Worm (Caenorhabditis elegans) whole organism, late embryonic: Measurements from ENCODE around the gene ZK550.2.

Experiments
- F13H6.1 ChIP-seq: sonication (generic microtip); optimal IDR thresholded peaks from 2 replicates; lab custom pipeline; 2016; ENCODE audit warnings: missing genetic modification characterization, missing compliant biosample characterization
- K02D7.2 ChIP-seq: sonication (generic microtip); optimal IDR thresholded peaks from 2 replicates; lab custom pipeline; 2017; ENCODE audit warnings: mild to moderate bottlenecking, missing genetic modification characterization, missing compliant biosample characterization
- Y22D7AL.16 ChIP-seq: sonication (generic microtip); optimal IDR thresholded peaks from 2 replicates; lab custom pipeline; 2016; ENCODE audit warnings: missing genetic modification characterization, missing compliant biosample characterization
- ceh-14 ChIP-seq: sonication (generic microtip); optimal IDR thresholded peaks from 2 replicates; lab custom pipeline; 2016; ENCODE audit warnings: missing genotype, missing genetic modification characterization, missing compliant biosample characterization
- ceh-22 ChIP-seq: sonication (generic microtip); optimal IDR thresholded peaks from 2 replicates; lab custom pipeline; 2017; ENCODE audit warnings: missing biosample characterization, missing genetic modification characterization
- ceh-30 ChIP-seq: fragments of 150-350 bp; optimal IDR thresholded peaks from 2 replicates; lab custom pipeline; 2014; ENCODE audit warnings: missing biosample characterization, missing genetic modification characterization
- ceh-31 ChIP-seq: sonication (generic microtip); optimal IDR thresholded peaks from 2 replicates; lab custom pipeline; 2016; ENCODE audit warnings: missing genetic modification characterization, missing compliant biosample characterization
- ceh-9 ChIP-seq: sonication (generic microtip); optimal IDR thresholded peaks from 2 replicates; lab custom pipeline; 2016; ENCODE audit warnings: mild to moderate bottlenecking, missing genetic modification characterization, inconsistent platforms, missing compliant biosample characterization
- che-1 ChIP-seq: sonication (generic microtip); optimal IDR thresholded peaks from 2 replicates; lab custom pipeline; 2016; ENCODE audit warnings: mild to moderate bottlenecking, missing genetic modification characterization, missing compliant biosample characterization
- elt-2 ChIP-seq: sonication (generic microtip); optimal IDR thresholded peaks from 2 replicates; lab custom pipeline; 2016; ENCODE audit warnings: missing genetic modification reagents, missing genetic modification characterization, missing compliant biosample characterization
- elt-4 ChIP-seq: sonication (generic microtip); optimal IDR thresholded peaks from 2 replicates; lab custom pipeline; 2016; ENCODE audit warnings: missing genetic modification characterization, missing compliant biosample characterization
- ets-4 ChIP-seq: sonication (generic microtip); optimal IDR thresholded peaks from 2 replicates; lab custom pipeline; 2016; ENCODE audit warnings: missing genetic modification characterization, missing compliant biosample characterization
- gmeb-2 ChIP-seq: sonication (generic microtip); optimal IDR thresholded peaks from 2 replicates; lab custom pipeline; 2016; ENCODE audit warnings: missing genetic modification characterization, inconsistent platforms, missing compliant biosample characterization
- hlh-13 ChIP-seq: fragments of 200-800 bp; sonication (Bioruptor generic); optimal IDR thresholded peaks from 2 replicates; lab custom pipeline; 2018; ENCODE audit warnings: mild to moderate bottlenecking, missing genetic modification characterization, missing compliant biosample characterization
- hlh-6 ChIP-seq: sonication (generic microtip); optimal IDR thresholded peaks from 2 replicates; lab custom pipeline; 2016; ENCODE audit warnings: missing genotype, missing genetic modification characterization, missing compliant biosample characterization
- hlh-8 ChIP-seq: sonication (generic microtip); optimal IDR thresholded peaks from 2 replicates; lab custom pipeline; 2016; ENCODE audit warnings: missing genotype, missing genetic modification characterization, missing compliant biosample characterization
- lim-6 ChIP-seq: sonication (generic microtip); optimal IDR thresholded peaks from 2 replicates; lab custom pipeline; 2016; ENCODE audit warnings: missing genetic modification characterization, missing compliant biosample characterization
- lin-11 ChIP-seq: fragments of 200-800 bp; sonication (Bioruptor generic); optimal IDR thresholded peaks from 2 replicates; lab custom pipeline; 2018; ENCODE audit warnings: mild to moderate bottlenecking, missing genetic modification characterization, missing compliant biosample characterization
- mec-3 ChIP-seq: sonication (generic microtip); optimal IDR thresholded peaks from 2 replicates; lab custom pipeline; 2016; ENCODE audit warnings: borderline replicate concordance, missing genetic modification characterization, missing compliant biosample characterization
- nfya-1 ChIP-seq: sonication (generic microtip); optimal IDR thresholded peaks from 2 replicates; lab custom pipeline; 2017; ENCODE audit warnings: missing genetic modification characterization, mild to moderate bottlenecking, missing compliant biosample characterization, antibody characterized with exemption, moderate library complexity
- nhr-232 ChIP-seq: sonication (generic microtip); optimal IDR thresholded peaks from 2 replicates; lab custom pipeline; 2016; ENCODE audit warnings: missing genetic modification characterization, missing compliant biosample characterization
- odd-2 ChIP-seq: sonication (generic microtip); optimal IDR thresholded peaks from 2 replicates; lab custom pipeline; 2017; ENCODE audit warnings: antibody characterized with exemption, mild to moderate bottlenecking, missing genetic modification characterization, missing compliant biosample characterization
- pag-3 ChIP-seq: sonication (generic microtip); optimal IDR thresholded peaks from 2 replicates; lab custom pipeline; 2016; ENCODE audit warnings: missing compliant biosample characterization, missing genetic modification characterization, borderline replicate concordance
- pax-1 ChIP-seq: fragments of 150-350 bp; optimal IDR thresholded peaks from 2 replicates; lab custom pipeline; 2014; ENCODE audit warnings: missing biosample characterization, missing genetic modification characterization
- pha-4 ChIP-seq: fragments of 150-350 bp; optimal IDR thresholded peaks from 2 replicates; lab custom pipeline; 2018; ENCODE audit warnings: missing biosample characterization, missing genetic modification reagents, missing genetic modification characterization
- pqm-1 ChIP-seq: sonication (generic microtip); optimal IDR thresholded peaks from 2 replicates; lab custom pipeline; 2016; ENCODE audit warnings: missing genetic modification characterization, missing compliant biosample characterization
- pros-1 ChIP-seq: fragments of 150-350 bp; optimal IDR thresholded peaks from 2 replicates; lab custom pipeline; 2014; ENCODE audit warnings: missing biosample characterization, missing genetic modification reagents, missing genetic modification characterization
- sdc-2 ChIP-seq: sonication (generic microtip); optimal IDR thresholded peaks from 2 replicates; lab custom pipeline; 2016; ENCODE audit warnings: missing genotype, missing genetic modification characterization, missing compliant biosample characterization
- sox-2 ChIP-seq: fragments of 200-800 bp; sonication (Bioruptor generic); IDR thresholded peaks from 2 replicates; pipeline ENCODE4 v1.3.6; 2022; ENCODE audit warnings: missing genetic modification reagents, missing genetic modification characterization, missing compliant biosample characterization
- tbx-7 ChIP-seq: sonication (generic microtip); optimal IDR thresholded peaks from 2 replicates; lab custom pipeline; 2016; ENCODE audit warnings: missing genotype, missing genetic modification characterization, missing compliant biosample characterization
- ttx-3 ChIP-seq: sonication (generic microtip); optimal IDR thresholded peaks from 2 replicates; lab custom pipeline; 2016; ENCODE audit warnings: missing genetic modification reagents, missing genetic modification characterization, missing compliant biosample characterization
- unc-3 ChIP-seq, 2 experiments: fragments of 200-800 bp in 1 of 2; sonication (Bioruptor generic) in 1 of 2; sonication (generic microtip) in 1 of 2; conservative IDR thresholded peaks in 1 of 2; optimal IDR thresholded peaks in 1 of 2; 2 replicates each; pipeline versions ENCODE4 v1.3.6 to Lab custom; 2016 to 2022; ENCODE audit warnings: missing compliant biosample characterization in 2 of 2, missing genetic modification characterization in 2 of 2, missing genetic modification reagents in 1 of 2
- unc-55 ChIP-seq: sonication (generic microtip); optimal IDR thresholded peaks from 2 replicates; lab custom pipeline; 2017; ENCODE audit warnings: missing biosample characterization, missing genetic modification reagents, missing genetic modification characterization
- unc-86 ChIP-seq: sonication (generic microtip); optimal IDR thresholded peaks from 2 replicates; lab custom pipeline; 2016; ENCODE audit warnings: missing genetic modification characterization, missing compliant biosample characterization
- zip-5 ChIP-seq: sonication (generic microtip); optimal IDR thresholded peaks from 2 replicates; lab custom pipeline; 2016; ENCODE audit warnings: missing genetic modification characterization, missing compliant biosample characterization
- ztf-16 ChIP-seq: sonication (generic microtip); optimal IDR thresholded peaks from 2 replicates; lab custom pipeline; 2017; ENCODE audit warnings: missing genetic modification characterization, missing compliant biosample characterization

Gene ZK550.2

ce11 chrIV:17249691-17250181 is 4.4 kb downstream of the ZK550.2 start, which contains the start of gene eelo-2 (continued):
- TF ChIP-seq mec-3, result no peak
- TF ChIP-seq ceh-31 (tag; lab: Kevin White, UChicago), result peak; percentile 86
- TF ChIP-seq F13H6.1, result peak; percentile 35
- no peak for TF ChIP-seq K02D7.2 (tag; lab: Kevin White, UChicago)
- TF ChIP-seq pag-3 (tag; lab: Kevin White, UChicago), result no peak
- no peak for TF ChIP-seq pha-4 (tag; lab: Kevin White, UChicago)
- 0 out of 2 replicates have a peak, but pooled peaks have one; percentile 34 for TF ChIP-seq sox-2 (GFP tag; lab: Robert Waterston, UW)
- peak; percentile 47 for TF ChIP-seq lim-6
- TF ChIP-seq nfya-1, result peak; percentile 93
- TF ChIP-seq pros-1 (tag; lab: Kevin White, UChicago), result peak; percentile 92
- peak; percentile 63 for TF ChIP-seq unc-86 (tag; lab: Kevin White, UChicago)
- no peak for TF ChIP-seq ceh-22
- TF ChIP-seq ceh-9, result no peak
- TF ChIP-seq hlh-13 (GFP tag; lab: Kevin White, UChicago), result no peak

- TF ChIP-seq pqm-1 (tag; lab: Kevin White, UChicago), result no peak
Measured at ce11 chrIV:17253435-17253834, 8.1 kb downstream of the ZK550.2 start.

DNA sequence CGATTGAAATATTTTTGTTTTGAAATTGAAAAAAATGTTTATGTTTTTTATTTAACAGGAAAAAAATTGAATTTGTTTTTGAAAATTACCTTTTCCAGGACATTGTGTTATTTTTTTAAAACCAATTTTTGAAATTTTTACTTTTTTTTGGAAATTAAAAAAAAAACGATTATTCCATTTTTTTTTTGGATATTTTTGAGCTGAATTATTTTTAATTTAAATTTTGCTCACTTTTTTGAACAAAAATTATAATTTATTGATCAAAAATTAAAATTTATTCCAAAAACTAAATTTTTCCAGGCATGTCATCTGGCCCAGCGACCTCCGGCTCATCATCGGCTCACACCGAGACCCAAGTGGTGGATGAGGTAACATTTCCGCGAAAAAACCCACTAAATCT is 9.6 kb downstream of the ZK550.2 start, which contains the start of gene gtf-2E1:
gtf-2E1 (plus strand) TSS at position 301 of the 400 bp plus-strand sequence.
- no peak for TF ChIP-seq odd-2 (tag; lab: Kevin White, UChicago)
- TF ChIP-seq sox-2 (GFP tag; lab: Robert Waterston, UW), result no peak
- no peak for TF ChIP-seq hlh-13 (GFP tag; lab: Kevin White, UChicago)
- no peak for TF ChIP-seq nfya-1
- no peak for TF ChIP-seq ttx-3 (tag; lab: Kevin White, UChicago)
- TF ChIP-seq ztf-16 (tag; lab: Kevin White, UChicago), result no peak
- TF ChIP-seq lim-6, result no peak
- no peak for TF ChIP-seq ceh-30
- TF ChIP-seq gmeb-2 (tag; lab: Kevin White, UChicago), result no peak
- TF ChIP-seq Y22D7AL.16 (tag; lab: Kevin White, UChicago), result no peak
- no peak for TF ChIP-seq elt-4 (tag; lab: Kevin White, UChicago)
- no peak for TF ChIP-seq ceh-14 (tag; lab: Kevin White, UChicago)
- TF ChIP-seq unc-55 (GFP tag; lab: Kevin White, UChicago), result no peak
- TF ChIP-seq pax-1, result no peak
- no peak for TF ChIP-seq che-1 (tag; lab: Kevin White, UChicago)
- TF ChIP-seq, all 69 proteins: peak for 0

ce11 chrIV:17258824-17259223 is 13.4 kb downstream of the ZK550.2 start:
- no peak for TF ChIP-seq ceh-22
- no peak for TF ChIP-seq tbx-7 (tag; lab: Kevin White, UChicago)
- TF ChIP-seq hlh-6, result no peak
- TF ChIP-seq ceh-31 (tag; lab: Kevin White, UChicago), result no peak
- no peak for TF ChIP-seq pag-3 (tag; lab: Kevin White, UChicago)
- TF ChIP-seq elt-2 (tag; lab: Kevin White, UChicago), result no peak
- no peak for TF ChIP-seq pha-4 (tag; lab: Kevin White, UChicago)
- no peak for TF ChIP-seq sdc-2
- TF ChIP-seq ceh-14 (tag; lab: Kevin White, UChicago), result no peak
- TF ChIP-seq pax-1, result no peak
- no peak for TF ChIP-seq nhr-232 (tag; lab: Kevin White, UChicago)
- TF ChIP-seq ets-4 (tag; lab: Kevin White, UChicago), result no peak
- TF ChIP-seq elt-4 (tag; lab: Kevin White, UChicago), result no peak
- no peak for TF ChIP-seq zip-5
- TF ChIP-seq lin-11 (tag; lab: Kevin White, UChicago), result no peak

DNA sequence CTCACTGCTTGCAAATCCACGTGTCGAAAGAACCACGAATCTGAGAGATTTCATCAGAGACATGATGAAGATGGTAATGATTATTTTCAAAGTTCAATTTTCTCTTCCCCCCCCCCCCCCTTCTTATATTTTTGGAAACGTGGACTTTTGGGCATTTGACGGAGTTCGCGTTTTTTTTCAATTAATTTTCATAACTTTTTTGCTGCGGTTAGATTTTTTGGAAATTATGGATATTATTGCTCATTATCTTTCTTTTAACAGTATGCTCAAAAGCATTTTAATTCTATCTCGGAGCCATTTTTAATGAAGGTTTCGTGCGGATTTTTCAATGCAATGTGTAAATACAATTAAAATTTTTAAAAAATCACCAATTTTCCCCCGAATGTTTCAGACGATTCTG is 13.9 kb downstream of the ZK550.2 start, which contains the start of gene phyh-1:
phyh-1 (minus strand) TSS at position 101 of the 400 bp plus-strand sequence.
- TF ChIP-seq hlh-8 (tag; lab: Kevin White, UChicago), result no peak
- no peak for TF ChIP-seq unc-3 (GFP tag; conservative IDR thresholded peaks at IDR 0.05; lab: Robert Waterston, UW)
- TF ChIP-seq unc-3 (tag; optimal IDR thresholded peaks at IDR 0.05; lab: Kevin White, UChicago), result no peak
